Fruit fly (Drosophila melanogaster) Kc167 (cell line): Measurements from ENCODE around the gene PK2-R2.

Source experiments
- Myc ChIP-seq: fragments of >200 bp; optimal IDR thresholded peaks from 2 replicates; lab custom pipeline; 2017; ENCODE audit warnings: missing external identifiers
- Sin3A ChIP-seq: fragments of >200 bp; optimal IDR thresholded peaks from 2 replicates; lab custom pipeline; 2018; ENCODE audit warnings: missing external identifiers
- h ChIP-seq: fragments of >200 bp; optimal IDR thresholded peaks from 3 replicates; lab custom pipeline; 2018; ENCODE audit warnings: missing external identifiers
- insv ChIP-seq: fragments of >200 bp; optimal IDR thresholded peaks from 3 replicates; lab custom pipeline; 2018; ENCODE audit warnings: missing external identifiers
- psq ChIP-seq: fragments of >200 bp; optimal IDR thresholded peaks from 2 replicates; lab custom pipeline; 2017; ENCODE audit warnings: missing external identifiers
- ttk ChIP-seq: sonication (Bioruptor generic); optimal IDR thresholded peaks from 2 replicates; lab custom pipeline; 2017; ENCODE audit warnings: missing external identifiers

Gene PK2-R2

DNA sequence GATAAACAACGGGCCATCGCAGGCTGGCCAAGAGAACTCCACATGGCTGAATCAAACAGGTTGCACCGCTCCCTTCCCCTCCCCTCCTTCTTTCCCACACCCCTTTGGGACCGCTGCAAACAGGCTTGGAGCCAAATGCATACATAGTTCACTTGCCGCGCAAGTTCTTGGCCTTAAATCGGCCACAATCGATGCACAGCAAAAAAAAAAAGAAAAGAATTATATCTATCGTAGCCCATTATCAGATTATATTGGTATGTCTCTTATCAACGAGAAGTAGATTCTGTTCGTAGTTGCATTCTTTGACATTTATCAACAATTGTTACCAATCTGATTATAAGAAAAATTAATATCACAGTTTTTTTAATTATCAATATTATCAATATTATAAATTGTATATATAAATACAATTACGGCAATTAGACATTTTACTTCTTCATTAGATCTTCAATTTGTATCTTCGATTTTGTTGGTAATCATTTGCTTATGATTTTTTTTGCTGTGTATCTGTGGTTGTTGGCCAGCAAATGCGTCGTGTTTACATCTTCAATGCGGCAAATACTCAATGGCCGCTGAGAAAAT, 28.6 kb downstream of the PK2-R2 start:
- TF ChIP-seq Myc (no peak), ttk (no peak), Sin3A (lab: Kevin White, UChicago) (no peak), insv (lab: Kevin White, UChicago) (no peak), h (lab: Kevin White, UChicago) (no peak), psq (lab: Kevin White, UChicago) (no peak)

DNA sequence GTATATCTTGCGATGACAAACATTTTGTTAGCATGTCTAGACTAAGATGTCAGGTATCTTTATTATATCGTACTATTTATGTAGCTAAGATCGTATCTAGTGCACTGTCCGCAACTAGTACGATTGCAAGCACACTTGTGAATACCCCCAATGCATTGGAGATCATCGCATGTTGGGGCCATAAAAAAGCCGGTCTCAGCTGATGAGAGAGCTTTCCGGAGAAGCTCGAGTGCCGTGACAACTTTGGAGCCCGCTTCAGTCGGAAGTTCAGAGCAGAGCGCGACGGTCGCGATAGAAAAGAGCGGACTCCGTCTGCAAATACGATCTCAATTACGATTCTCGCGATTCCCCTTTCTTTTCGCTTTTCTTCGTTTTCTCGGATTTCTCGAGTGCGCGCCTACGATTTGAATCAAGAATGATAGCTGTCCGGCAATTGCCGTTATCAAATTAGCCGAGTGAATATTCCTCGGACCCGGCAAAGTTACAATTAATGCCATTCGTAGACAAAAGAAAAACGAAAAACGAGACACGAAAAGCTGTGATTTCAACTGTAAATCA, 29.4 kb downstream of the PK2-R2 start:
- no peak for TF ChIP-seq Myc

DNA sequence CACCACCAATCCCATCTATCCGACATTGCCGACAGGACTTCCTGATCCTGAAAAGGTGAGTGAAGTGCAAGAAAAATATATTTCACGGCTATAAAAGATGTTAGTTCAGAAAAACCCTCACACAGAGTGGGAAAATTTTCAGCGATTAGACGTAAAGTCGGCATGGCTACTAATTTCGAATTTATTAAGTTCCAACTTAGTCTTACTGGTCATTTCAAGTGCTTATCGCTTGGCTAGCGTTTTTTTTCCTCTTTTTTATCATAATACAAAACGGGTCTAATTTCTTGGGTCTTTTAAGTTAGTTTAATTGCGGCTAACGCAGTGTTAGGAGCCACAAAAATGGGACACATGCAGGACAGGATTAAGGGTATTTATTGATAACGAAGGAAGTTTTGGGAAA, 30.8 kb downstream of the PK2-R2 start, which contains the start of gene CG43208:
CG43208 (plus strand) TSS at position 301 of the 400 bp plus-strand sequence.
- TF ChIP-seq insv (lab: Kevin White, UChicago) (no peak), ttk (no peak), Myc (no peak), psq (lab: Kevin White, UChicago) (no peak), h (lab: Kevin White, UChicago) (no peak), Sin3A (lab: Kevin White, UChicago) (no peak)

DNA sequence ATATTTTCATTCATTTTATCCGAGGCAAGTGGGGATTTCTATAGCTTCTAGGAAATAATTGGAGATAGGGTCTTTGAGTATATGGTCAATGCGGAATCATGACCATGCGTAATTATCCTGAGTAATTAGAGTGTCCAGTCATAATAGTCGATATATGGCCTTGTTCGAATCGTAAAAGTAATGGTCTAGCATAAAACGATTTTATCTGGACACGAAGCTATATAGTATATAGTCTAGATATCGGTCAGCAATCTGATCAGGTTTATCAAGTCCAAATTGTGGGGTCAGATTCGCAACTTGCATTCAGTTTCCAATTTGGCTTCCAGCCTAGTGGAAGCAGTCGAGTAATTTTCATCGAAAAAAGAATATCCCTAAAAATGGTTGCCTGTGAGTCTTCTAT, 31.6 kb downstream of the PK2-R2 start, which contains the start of gene CG32473:
CG32473 (plus strand) TSS at position 301 of the 400 bp plus-strand sequence.
- no peak for TF ChIP-seq Sin3A (lab: Kevin White, UChicago)
- no peak for TF ChIP-seq Myc
- no peak for TF ChIP-seq psq (lab: Kevin White, UChicago)
- no peak for TF ChIP-seq ttk
- TF ChIP-seq h (lab: Kevin White, UChicago): no peak
- TF ChIP-seq insv (lab: Kevin White, UChicago): no peak

DNA sequence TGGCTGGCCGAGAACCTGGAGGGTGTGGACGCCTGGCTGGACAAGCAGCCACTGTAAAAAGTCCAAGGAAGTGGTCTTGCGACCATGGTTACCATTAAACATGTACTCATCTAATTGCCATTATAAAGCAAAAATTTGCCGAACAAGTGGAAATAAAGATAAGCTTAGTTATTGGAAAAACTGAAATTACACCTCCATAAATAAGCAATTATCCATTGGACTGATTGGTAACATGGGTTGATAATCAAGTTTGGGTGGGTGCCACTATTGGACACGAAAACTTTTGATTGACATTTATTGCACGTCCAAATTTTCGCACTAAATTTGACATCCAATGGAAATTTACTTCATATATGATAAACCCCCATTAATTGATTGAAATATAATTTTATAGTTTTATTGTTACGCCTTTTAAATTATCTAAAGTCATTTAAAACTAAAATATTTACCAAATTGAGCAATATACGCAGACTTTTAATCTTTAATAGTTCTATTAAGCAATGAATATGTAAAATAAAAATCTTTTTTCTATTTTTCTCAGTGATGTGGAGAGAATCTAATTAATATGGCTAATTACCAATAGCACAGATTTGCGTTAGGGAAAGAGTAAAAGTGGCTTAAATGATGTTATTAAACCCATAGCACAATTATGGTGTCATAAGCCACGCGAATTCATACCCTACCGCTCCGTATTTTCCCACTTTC, 35.7 kb downstream of the PK2-R2 start, which contains the start of gene CG8774:
CG8774 (plus strand) TSS at position 655 of the 705 bp plus-strand sequence.
- TF ChIP-seq insv (lab: Kevin White, UChicago) (no peak), Myc (no peak), h (lab: Kevin White, UChicago) (no peak), psq (lab: Kevin White, UChicago) (no peak), ttk (no peak), Sin3A (lab: Kevin White, UChicago) (no peak)

DNA sequence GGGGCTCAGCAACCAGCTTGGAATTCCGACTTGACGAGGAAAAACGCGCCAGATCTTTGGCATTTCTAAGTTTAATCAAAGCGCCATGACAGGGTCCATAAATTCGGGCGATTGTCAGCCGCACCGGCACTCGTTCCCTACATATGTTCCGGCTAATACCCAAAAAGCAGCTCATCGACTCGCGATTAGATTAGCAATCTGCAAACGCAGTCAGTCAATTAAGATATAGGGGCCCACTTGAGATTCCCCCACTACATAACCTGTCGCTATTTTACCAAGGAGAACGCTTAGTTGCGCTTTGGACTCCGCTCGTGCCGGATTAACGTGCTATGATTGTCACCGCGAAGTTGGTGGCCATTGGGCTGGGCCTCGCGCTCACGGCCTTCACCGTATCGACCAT, 39.5 kb downstream of the PK2-R2 start, which contains the start of gene CG8773:
CG8773 (plus strand) TSS at position 288 of the 400 bp plus-strand sequence.
- TF ChIP-seq insv (lab: Kevin White, UChicago) (no peak), Myc (no peak), h (lab: Kevin White, UChicago) (no peak), Sin3A (lab: Kevin White, UChicago) (no peak), psq (lab: Kevin White, UChicago) (no peak), ttk (no peak)

DNA sequence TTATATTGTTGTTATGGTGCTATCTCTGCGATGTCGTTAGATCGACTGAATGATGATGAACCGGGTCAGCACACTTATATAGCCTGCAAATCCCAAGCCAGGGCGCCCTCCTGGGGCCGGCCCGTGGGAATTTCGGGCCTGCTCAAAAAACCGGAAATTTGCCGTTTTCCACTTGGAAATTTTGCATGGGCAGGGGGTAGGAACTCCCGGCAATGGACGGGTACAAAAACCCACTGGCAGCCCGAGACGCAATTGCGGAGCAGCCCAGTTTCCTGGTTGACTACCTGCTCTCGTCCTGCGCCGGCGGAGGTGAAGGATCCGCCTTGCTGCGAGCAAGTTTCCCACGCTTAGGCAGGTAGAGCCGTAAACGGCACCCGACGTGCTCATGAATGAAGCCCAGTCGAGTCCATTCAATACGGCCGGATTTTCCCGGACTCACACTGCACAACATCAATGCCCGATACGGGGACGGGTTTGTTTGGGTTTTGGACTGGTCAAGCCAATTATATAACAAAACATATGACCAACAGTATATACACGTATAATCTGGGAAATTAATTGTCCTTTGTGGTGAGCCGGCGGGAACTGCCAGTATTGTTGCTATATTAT, 40.7 kb downstream of the PK2-R2 start, which contains the start of gene wntD:
wntD (minus strand) TSS at position 51 of the 609 bp plus-strand sequence.
- TF ChIP-seq insv (lab: Kevin White, UChicago): no peak
- no peak for TF ChIP-seq Myc
- TF ChIP-seq Sin3A (lab: Kevin White, UChicago): no peak

DNA sequence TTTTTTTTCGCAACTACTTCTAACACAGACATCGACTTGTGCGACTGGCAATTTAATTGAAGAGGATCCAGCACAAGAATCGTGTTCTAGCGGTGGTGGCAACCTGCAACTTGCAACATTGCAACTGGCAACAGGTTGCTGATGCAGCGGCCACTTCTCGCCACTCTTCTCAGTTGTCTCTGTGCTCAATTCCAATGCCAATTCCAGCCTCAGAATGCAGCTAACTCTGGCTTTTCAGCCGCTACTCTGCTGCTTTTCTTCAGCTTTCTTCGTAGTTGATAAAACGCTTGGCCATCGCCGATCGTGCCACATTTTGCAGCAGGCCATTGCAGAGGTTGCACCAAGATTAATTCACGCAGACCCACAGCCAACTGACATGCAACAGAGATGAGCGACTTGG, 43.6 kb downstream of the PK2-R2 start, which contains the start of gene Osi22:
Osi22 (plus strand) TSS at position 301 of the 400 bp plus-strand sequence.
- TF ChIP-seq ttk (no peak), psq (lab: Kevin White, UChicago) (no peak), h (lab: Kevin White, UChicago) (no peak), insv (lab: Kevin White, UChicago) (no peak), Myc (no peak), Sin3A (lab: Kevin White, UChicago) (no peak)

DNA sequence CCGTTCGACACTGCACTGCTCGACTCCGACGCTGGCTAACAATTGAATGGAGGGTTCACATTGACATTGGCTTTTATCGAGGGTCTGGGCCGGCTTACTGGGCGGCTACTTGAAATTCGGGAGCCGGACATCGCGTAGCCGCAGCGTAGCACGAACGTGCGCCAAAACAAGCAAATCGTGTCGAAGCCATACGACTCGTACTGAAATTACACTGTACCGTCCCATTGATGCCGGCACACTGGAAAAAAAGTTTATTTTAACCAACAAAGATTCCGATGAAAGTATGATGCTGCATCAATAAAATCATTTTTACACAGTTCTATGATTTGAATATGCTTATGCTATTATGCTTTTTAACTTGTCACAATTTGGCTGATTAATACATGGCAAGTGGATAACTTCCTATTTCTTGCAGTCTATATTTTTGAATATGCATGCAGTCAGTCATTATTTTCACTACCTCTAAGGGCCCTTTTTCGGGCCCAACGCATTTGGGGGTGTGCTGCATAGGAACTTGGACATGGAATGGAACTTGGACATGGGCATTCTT, 45.1 kb downstream of the PK2-R2 start, which contains the start of gene apn:
apn (minus strand) TSS at position 51 of the 550 bp plus-strand sequence.
- TF ChIP-seq Myc (no peak), h (lab: Kevin White, UChicago) (no peak), insv (lab: Kevin White, UChicago) (no peak), ttk (no peak), psq (lab: Kevin White, UChicago) (no peak), Sin3A (lab: Kevin White, UChicago) (no peak)

DNA sequence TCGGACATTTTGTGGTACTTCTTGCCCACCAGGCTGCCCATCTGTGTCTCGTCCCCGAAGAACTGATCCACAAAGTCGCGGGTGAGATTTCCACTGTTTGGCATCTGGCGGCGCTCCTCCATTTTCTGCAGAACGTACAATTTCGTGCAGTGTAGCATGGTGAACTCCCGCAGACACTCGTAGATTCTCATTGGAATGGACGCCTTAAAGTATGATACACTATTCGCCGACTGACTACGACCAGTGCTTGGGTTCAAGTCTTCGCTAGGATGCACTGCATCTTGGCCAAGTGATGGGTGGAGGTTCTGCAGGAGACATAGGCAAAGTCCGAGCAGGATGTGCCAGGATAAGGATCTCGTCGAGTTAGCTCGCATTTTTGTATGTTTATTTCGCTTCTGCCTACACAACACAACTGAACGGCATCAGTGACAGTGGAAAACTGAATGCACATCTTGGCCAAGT, 47.8 kb downstream of the PK2-R2 start, which contains the start of gene CG15888:
CG15888 (minus strand) TSS at position 412 of the 462 bp plus-strand sequence.
- TF ChIP-seq Myc: no peak
- no peak for TF ChIP-seq h (lab: Kevin White, UChicago)
- no peak for TF ChIP-seq Sin3A (lab: Kevin White, UChicago)
- no peak for TF ChIP-seq ttk
- TF ChIP-seq insv (lab: Kevin White, UChicago): no peak
- TF ChIP-seq psq (lab: Kevin White, UChicago): no peak

DNA sequence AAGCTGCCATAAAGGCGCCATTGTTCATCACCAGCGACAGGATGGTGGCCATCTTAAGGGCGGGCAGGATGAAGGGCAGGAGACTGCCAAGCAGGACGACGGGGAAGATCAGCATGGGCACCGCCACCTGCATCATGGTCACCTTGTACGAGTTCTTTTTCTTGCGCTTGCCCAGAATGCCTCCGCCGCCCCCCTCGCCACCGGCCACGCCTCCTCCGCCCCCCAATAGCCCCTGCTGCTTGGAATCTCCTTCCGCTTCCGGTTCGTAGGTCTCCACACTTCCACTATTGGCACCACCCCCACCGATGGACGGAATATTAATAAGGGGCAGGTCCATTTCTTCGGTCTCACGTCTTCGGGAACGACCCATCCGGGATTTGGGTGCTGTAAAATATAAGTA, 48.9 kb downstream of the PK2-R2 start:
- TF ChIP-seq h (lab: Kevin White, UChicago) (no peak), psq (lab: Kevin White, UChicago) (no peak), Myc (no peak), insv (lab: Kevin White, UChicago) (no peak), ttk (no peak), Sin3A (lab: Kevin White, UChicago) (no peak)
